Worm (Caenorhabditis elegans): ENCODE measurements around the gene B0273.1.
"Not testable (repeated sequence)": the region's sequence is repeated elsewhere in the genome, so short reads cannot be mapped to it uniquely, and the experiment has no call there.

The B0273.1 gene

ce11 chrIV:5493692-5494091 lies at the start of gene B0273.1:
Gene B0273.1 (plus strand): TSS chrIV:5493992.
- TF ChIP-seq hmg-1.2 (GFP tag; IDR thresholded peaks at IDR 0.05): no peak
- no peak for TF ChIP-seq hlh-26 (GFP tag; conservative IDR thresholded peaks at IDR 0.05)
- TF ChIP-seq ZK185.1 (tag; optimal IDR thresholded peaks at IDR 0.05; ENCODE audit: poor library complexity, severe bottlenecking): no peak
- TF ChIP-seq ama-1 (optimal IDR thresholded peaks at IDR 0.05): no peak
- no peak for TF ChIP-seq ama-1 (GFP tag; optimal IDR thresholded peaks at IDR 0.05)
- no peak for TF ChIP-seq cebp-2 (GFP tag; IDR thresholded peaks at IDR 0.05)
- no peak for TF ChIP-seq lsl-1 (GFP tag; optimal IDR thresholded peaks at IDR 0.05)
- TF ChIP-seq ceh-58 (GFP tag; IDR thresholded peaks at IDR 0.05): no peak
- no peak for TF ChIP-seq B0035.1 (tag; optimal IDR thresholded peaks at IDR 0.05)
- TF ChIP-seq mxl-1 (tag; optimal IDR thresholded peaks at IDR 0.05): no peak
- no peak for TF ChIP-seq repo-1 (tag; optimal IDR thresholded peaks at IDR 0.05)
- no peak for TF ChIP-seq mel-28 (tag; optimal IDR thresholded peaks at IDR 0.05; ENCODE audit: borderline replicate concordance)
- no peak for TF ChIP-seq ztf-28 (GFP tag; IDR thresholded peaks at IDR 0.05)
- TF ChIP-seq F22D6.2 (tag; optimal IDR thresholded peaks at IDR 0.05): no peak

DNA sequence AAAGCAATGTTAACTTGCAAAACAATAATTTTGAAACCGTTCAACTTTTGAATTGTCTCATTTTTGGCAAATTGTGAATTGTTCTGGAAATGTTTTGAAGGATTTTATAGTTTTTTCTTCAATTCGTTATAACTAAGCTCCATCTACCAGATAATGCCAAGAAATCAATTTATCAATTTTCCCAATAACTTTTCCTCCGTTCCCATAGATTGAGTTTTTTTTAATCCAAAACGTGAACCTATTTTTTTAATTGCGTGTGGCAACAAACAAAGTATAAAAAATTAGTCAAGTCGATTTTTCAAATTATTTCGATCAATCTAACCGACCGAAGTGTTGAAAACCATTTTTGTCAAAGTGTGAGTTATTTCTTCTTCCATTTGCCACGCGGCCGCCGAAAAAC lies 41.1 kb upstream of the B0273.1 start, which contains the start of gene Y4C6A.4:
Y4C6A.4 (plus strand) TSS at position 301 of the 400 bp plus-strand sequence.
- no peak for TF ChIP-seq ceh-91 (GFP tag; IDR thresholded peaks at IDR 0.05)
- TF ChIP-seq Y95B8A.8 (GFP tag; IDR thresholded peaks at IDR 0.05): no peak
- TF ChIP-seq bed-2 (GFP tag; IDR thresholded peaks at IDR 0.05): no peak
- no peak for TF ChIP-seq lsy-27 (tag; optimal IDR thresholded peaks at IDR 0.05; ENCODE audit: borderline replicate concordance, insufficient read depth)
- no peak for TF ChIP-seq ztf-28 (GFP tag; IDR thresholded peaks at IDR 0.05)
- TF ChIP-seq lsl-1 (GFP tag; optimal IDR thresholded peaks at IDR 0.05): no peak
- no peak for TF ChIP-seq attf-6 (GFP tag; IDR thresholded peaks at IDR 0.05)
- TF ChIP-seq snpc-1.1 (tag; optimal IDR thresholded peaks at IDR 0.05; ENCODE audit: insufficient read depth): no peak
- no peak for TF ChIP-seq nhr-80 (tag; optimal IDR thresholded peaks at IDR 0.05)
- no peak for TF ChIP-seq mxl-1 (tag; optimal IDR thresholded peaks at IDR 0.05)
- TF ChIP-seq C06A6.2 (GFP tag; conservative IDR thresholded peaks at IDR 0.05): no peak
- no peak for TF ChIP-seq T26A5.8 (tag; optimal IDR thresholded peaks at IDR 0.05)
- no peak for TF ChIP-seq dox-1 (GFP tag; IDR thresholded peaks at IDR 0.05)
- no peak for TF ChIP-seq ztf-26 (tag; optimal IDR thresholded peaks at IDR 0.05)
- TF ChIP-seq madf-10 (tag; optimal IDR thresholded peaks at IDR 0.05): no peak

ce11 chrIV:5455999-5456398 lies 37.8 kb upstream of the B0273.1 start, which contains the start of gene Y4C6A.3:
Gene Y4C6A.3 (minus strand): TSS chrIV:5456099.
- TF ChIP-seq snpc-4 (GFP tag; optimal IDR thresholded peaks at IDR 0.05); snpc-4 (tag; optimal IDR thresholded peaks at IDR 0.05); ceh-79 (tag; optimal IDR thresholded peaks at IDR 0.05); mcd-1 (GFP tag; IDR thresholded peaks at IDR 0.05): not testable (repeated sequence)

- no peak for TF ChIP-seq D2030.7 (GFP tag; IDR thresholded peaks at IDR 0.05)
- TF ChIP-seq B0035.1 (tag; optimal IDR thresholded peaks at IDR 0.05): no peak
- TF ChIP-seq efl-1 (GFP tag; optimal IDR thresholded peaks at IDR 0.05): no peak
- no peak for TF ChIP-seq tbx-9 (tag; optimal IDR thresholded peaks at IDR 0.05; ENCODE audit: borderline replicate concordance)
- no peak for TF ChIP-seq B0019.2 (GFP tag; conservative IDR thresholded peaks at IDR 0.05)
- no peak for TF ChIP-seq lin-54 (GFP tag; optimal IDR thresholded peaks at IDR 0.05)
- TF ChIP-seq nfyb-1 (GFP tag; IDR thresholded peaks at IDR 0.05): no peak
- TF ChIP-seq lsl-1 (GFP tag; optimal IDR thresholded peaks at IDR 0.05): no peak
- no peak for TF ChIP-seq let-526 (GFP tag; IDR thresholded peaks at IDR 0.05)
- no peak for TF ChIP-seq athp-1 (tag; optimal IDR thresholded peaks at IDR 0.05)
Observed at ce11 chrIV:5462820-5463219, 31.0 kb upstream of the B0273.1 start.

Data from whole organism, young adult.